Worm (Caenorhabditis elegans) whole organism, L3 larva: ENCODE measurements around the gene F22F4.9.

Source experiments
- R02D3.7 ChIP-seq: fragments of 150-350 bp; optimal IDR thresholded peaks from 2 replicates; lab custom pipeline; 2014; ENCODE audit warnings: missing biosample characterization, missing genetic modification characterization
- ZK546.5 ChIP-seq: sonication (generic microtip); optimal IDR thresholded peaks from 2 replicates; lab custom pipeline; 2017; ENCODE audit warnings: missing biosample characterization, missing genetic modification characterization
- aly-2 ChIP-seq: fragments of 150-350 bp; optimal IDR thresholded peaks from 2 replicates; lab custom pipeline; 2014; ENCODE audit warnings: missing biosample characterization, missing genetic modification characterization
- ama-1 ChIP-seq: fragments of 150-350 bp; optimal IDR thresholded peaks from 2 replicates; lab custom pipeline; 2018
- ceh-16 ChIP-seq: sonication (generic microtip); optimal IDR thresholded peaks from 2 replicates; lab custom pipeline; 2017; ENCODE audit warnings: missing biosample characterization, missing genetic modification characterization
- ceh-28 ChIP-seq: fragments of 150-350 bp; optimal IDR thresholded peaks from 2 replicates; lab custom pipeline; 2014; ENCODE audit warnings: missing biosample characterization, missing genetic modification reagents, missing genetic modification characterization
- ceh-82 ChIP-seq: fragments of 150-350 bp; optimal IDR thresholded peaks from 2 replicates; lab custom pipeline; 2014; ENCODE audit warnings: missing biosample characterization, missing genetic modification characterization
- ceh-9 ChIP-seq: sonication (generic microtip); optimal IDR thresholded peaks from 2 replicates; lab custom pipeline; 2018; ENCODE audit warnings: missing biosample characterization, missing genetic modification characterization
- egl-27 ChIP-seq: sonication (generic microtip); optimal IDR thresholded peaks from 4 replicates; lab custom pipeline; 2017; ENCODE audit warnings: missing biosample characterization, missing genetic modification reagents, missing genetic modification characterization
- egl-5 ChIP-seq: fragments of 150-350 bp; optimal IDR thresholded peaks from 2 replicates; lab custom pipeline; 2017; ENCODE audit warnings: missing biosample characterization, missing genetic modification reagents, missing genetic modification characterization, inconsistent platforms
- elt-1 ChIP-seq: fragments of 150-350 bp; optimal IDR thresholded peaks from 2 replicates; lab custom pipeline; 2014; ENCODE audit warnings: missing biosample characterization, missing genetic modification characterization
- elt-2 ChIP-seq: sonication (generic microtip); optimal IDR thresholded peaks from 2 replicates; lab custom pipeline; 2016; ENCODE audit warnings: missing genetic modification reagents, mild to moderate bottlenecking, missing genetic modification characterization, missing compliant biosample characterization
- elt-3 ChIP-seq, 3 experiments: fragments of 150-350 bp in 1 of 3; sonication (generic microtip) in 2 of 3; optimal IDR thresholded peaks; 2 replicates in 2 of 3; 4 replicates in 1 of 3; lab custom pipeline; 2014 to 2017; ENCODE audit warnings: missing biosample characterization in 3 of 3, missing genetic modification characterization in 3 of 3
- eor-1 ChIP-seq, 2 experiments: fragments of 150-350 bp; optimal IDR thresholded peaks; 2 replicates each; lab custom pipeline; 2014 to 2018; ENCODE audit warnings: missing biosample characterization in 2 of 2, missing genetic modification characterization in 2 of 2
- fkh-10 ChIP-seq: sonication (generic microtip); optimal IDR thresholded peaks from 2 replicates; lab custom pipeline; 2017; ENCODE audit warnings: missing biosample characterization, missing genetic modification reagents, missing genetic modification characterization
- fkh-2 ChIP-seq: fragments of 150-350 bp; optimal IDR thresholded peaks from 2 replicates; lab custom pipeline; 2014; ENCODE audit warnings: missing biosample characterization, missing genetic modification reagents, missing genetic modification characterization
- fos-1 ChIP-seq: fragments of 150-350 bp; optimal IDR thresholded peaks from 2 replicates; lab custom pipeline; 2014; ENCODE audit warnings: missing biosample characterization, missing genetic modification characterization
- hmg-11 ChIP-seq: sonication (generic microtip); optimal IDR thresholded peaks from 2 replicates; lab custom pipeline; 2016; ENCODE audit warnings: missing genetic modification characterization, missing compliant biosample characterization
- lin-15B ChIP-seq: fragments of 150-350 bp; optimal IDR thresholded peaks from 2 replicates; lab custom pipeline; 2014; ENCODE audit warnings: missing biosample characterization, missing genetic modification characterization
- lin-39 ChIP-seq: fragments of 150-350 bp; optimal IDR thresholded peaks from 2 replicates; lab custom pipeline; 2018; ENCODE audit warnings: missing biosample characterization, missing genetic modification reagents, missing genetic modification characterization
- lsy-12 ChIP-seq: sonication (generic microtip); optimal IDR thresholded peaks from 2 replicates; lab custom pipeline; 2016; ENCODE audit warnings: mild to moderate bottlenecking, missing genetic modification characterization, missing compliant biosample characterization
- mdl-1 ChIP-seq: fragments of 150-350 bp; optimal IDR thresholded peaks from 2 replicates; lab custom pipeline; 2014; ENCODE audit warnings: missing biosample characterization, missing genetic modification characterization
- mml-1 ChIP-seq: fragments of 150-350 bp; sonication (generic microtip); optimal IDR thresholded peaks from 3 replicates; lab custom pipeline; 2014; ENCODE audit warnings: missing biosample characterization, missing genetic modification characterization
- nfya-1 ChIP-seq: sonication (generic microtip); optimal IDR thresholded peaks from 2 replicates; lab custom pipeline; 2017; ENCODE audit warnings: missing genetic modification characterization, mild to moderate bottlenecking, missing compliant biosample characterization, antibody characterized with exemption, moderate library complexity; ENCODE audit not compliant: insufficient read depth
- nhr-11 ChIP-seq: fragments of 150-350 bp; optimal IDR thresholded peaks from 2 replicates; lab custom pipeline; 2014; ENCODE audit warnings: missing biosample characterization, missing genetic modification characterization
- nhr-12 ChIP-seq: fragments of 150-350 bp; optimal IDR thresholded peaks from 2 replicates; lab custom pipeline; 2014; ENCODE audit warnings: missing biosample characterization, missing genetic modification characterization
- nhr-23 ChIP-seq: fragments of 150-350 bp; optimal IDR thresholded peaks from 2 replicates; lab custom pipeline; 2014; ENCODE audit warnings: missing biosample characterization, missing genetic modification reagents, missing genetic modification characterization
- nhr-237 ChIP-seq: fragments of 150-350 bp; optimal IDR thresholded peaks from 2 replicates; lab custom pipeline; 2014; ENCODE audit warnings: missing biosample characterization, missing genetic modification characterization
- nhr-25 ChIP-seq: sonication (generic microtip); optimal IDR thresholded peaks from 2 replicates; lab custom pipeline; 2017; ENCODE audit warnings: missing biosample characterization, missing genetic modification characterization
- nhr-28 ChIP-seq: fragments of 150-350 bp; optimal IDR thresholded peaks from 2 replicates; lab custom pipeline; 2014; ENCODE audit warnings: missing biosample characterization, missing genetic modification characterization
- nhr-76 ChIP-seq: fragments of 150-350 bp; sonication (generic microtip); optimal IDR thresholded peaks from 5 replicates; lab custom pipeline; 2014; ENCODE audit warnings: missing biosample characterization, missing genetic modification characterization
- nhr-77 ChIP-seq: fragments of 150-350 bp; optimal IDR thresholded peaks from 2 replicates; lab custom pipeline; 2014; ENCODE audit warnings: missing biosample characterization, missing genetic modification characterization
- pha-4 ChIP-seq: fragments of 150-350 bp; optimal IDR thresholded peaks from 2 replicates; lab custom pipeline; 2014; ENCODE audit warnings: missing biosample characterization, missing genetic modification reagents, missing genetic modification characterization
- pqm-1 ChIP-seq: fragments of 150-350 bp; optimal IDR thresholded peaks from 2 replicates; lab custom pipeline; 2017; ENCODE audit warnings: missing biosample characterization, missing genetic modification characterization, inconsistent platforms
- sea-2 ChIP-seq: fragments of 150-350 bp; sonication (generic microtip); optimal IDR thresholded peaks from 4 replicates; lab custom pipeline; 2014; ENCODE audit warnings: missing biosample characterization, missing genetic modification reagents, missing genetic modification characterization
- skn-1 ChIP-seq: fragments of 150-350 bp; optimal IDR thresholded peaks from 2 replicates; lab custom pipeline; 2014; ENCODE audit warnings: missing biosample characterization, missing genetic modification characterization
- snpc-4 ChIP-seq: fragments of 150-350 bp; optimal IDR thresholded peaks from 2 replicates; lab custom pipeline; 2014; ENCODE audit warnings: missing biosample characterization, missing genetic modification characterization
- tbx-2 ChIP-seq: sonication (generic microtip); optimal IDR thresholded peaks from 2 replicates; lab custom pipeline; 2016; ENCODE audit warnings: mild to moderate bottlenecking, missing genetic modification characterization, missing compliant biosample characterization
- unc-39 ChIP-seq: sonication (generic microtip); optimal IDR thresholded peaks from 4 replicates; lab custom pipeline; 2017; ENCODE audit warnings: missing biosample characterization, missing genetic modification characterization
- zag-1 ChIP-seq: fragments of 150-350 bp; optimal IDR thresholded peaks from 2 replicates; lab custom pipeline; 2014; ENCODE audit warnings: missing biosample characterization, missing genetic modification characterization
- ztf-11 ChIP-seq: fragments of 150-350 bp; optimal IDR thresholded peaks from 2 replicates; lab custom pipeline; 2014; ENCODE audit warnings: missing biosample characterization, missing genetic modification characterization
- ztf-4 ChIP-seq: fragments of 150-350 bp; optimal IDR thresholded peaks from 2 replicates; lab custom pipeline; 2014; ENCODE audit warnings: missing biosample characterization, missing genetic modification characterization

Gene F22F4.9

ce11 chrX:5994004-5994403, 5.3 kb downstream of the F22F4.9 start:
- TF ChIP-seq elt-2 (tag; lab: Kevin White, UChicago) = no peak
- no peak for TF ChIP-seq mml-1 (tag; lab: Kevin White, UChicago)
- TF ChIP-seq nhr-76 = no peak
- no peak for TF ChIP-seq nhr-25 (tag; lab: Kevin White, UChicago)
- TF ChIP-seq lsy-12 = no peak
- TF ChIP-seq mdl-1 (tag; lab: Kevin White, UChicago) = no peak
- no peak for TF ChIP-seq fos-1
- no peak for TF ChIP-seq nhr-77 (tag; lab: Kevin White, UChicago)
- TF ChIP-seq skn-1 (tag; lab: Kevin White, UChicago) = no peak
- no peak for TF ChIP-seq egl-27 (tag; lab: Kevin White, UChicago)
- no peak for TF ChIP-seq fkh-10
- TF ChIP-seq lin-15B (tag; lab: Kevin White, UChicago) = no peak
- no peak for TF ChIP-seq zag-1 (tag; lab: Kevin White, UChicago)
- TF ChIP-seq elt-3 (tag; optimal IDR thresholded peaks at IDR 0.05; lab: Kevin White, UChicago) = no peak

DNA sequence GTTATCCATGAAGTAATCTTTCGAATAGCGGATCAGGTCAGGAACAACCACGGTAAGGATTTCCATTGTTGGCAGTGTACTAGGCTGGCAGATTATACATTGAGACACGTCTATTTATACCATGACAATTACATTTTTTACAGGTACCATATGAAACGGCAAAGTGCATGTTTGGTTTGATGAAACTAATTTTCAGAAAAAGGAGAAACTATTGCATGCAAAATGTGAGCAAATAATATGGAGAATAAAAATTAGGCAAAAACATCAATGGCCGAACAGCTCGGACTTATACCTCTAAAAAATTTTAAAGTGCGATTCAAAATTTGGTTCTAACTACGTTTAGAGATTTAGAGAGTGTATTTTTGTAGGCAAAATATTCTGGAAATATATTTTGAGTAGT, 6.5 kb downstream of the F22F4.9 start, which contains the start of gene F22F4.5:
Gene F22F4.5 (minus strand): TSS at position 101 of the 400 bp plus-strand sequence.
- no peak for TF ChIP-seq lin-15B (tag; lab: Kevin White, UChicago)

DNA sequence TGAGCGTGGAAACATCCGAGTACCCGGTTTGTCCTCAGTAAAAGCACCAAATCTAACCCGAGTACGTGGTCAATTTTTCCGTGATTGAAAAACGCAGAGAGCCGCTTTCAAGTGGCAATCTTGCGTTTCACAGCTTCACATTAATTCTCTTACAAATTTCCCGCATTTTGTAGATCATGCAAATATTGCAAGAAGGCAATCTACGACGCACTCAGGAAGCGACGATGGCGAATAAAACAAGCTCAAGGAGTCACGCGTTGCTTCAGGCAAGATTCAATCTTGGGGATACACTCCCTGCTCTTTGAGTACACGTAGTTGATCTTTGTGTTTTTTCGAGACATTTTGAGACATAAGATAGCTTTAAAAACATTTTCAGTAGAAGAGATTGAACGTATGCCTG, 11.4 kb downstream of the F22F4.9 start:
- no peak for TF ChIP-seq elt-3 (tag; optimal IDR thresholded peaks at IDR 0.05; lab: Kevin White, UChicago)
- no peak for TF ChIP-seq ama-1 (lab: Kevin White, UChicago)
- TF ChIP-seq ceh-16 (tag; lab: Kevin White, UChicago) = no peak
- no peak for TF ChIP-seq hmg-11 (tag; lab: Kevin White, UChicago)
- no peak for TF ChIP-seq nhr-76
- TF ChIP-seq nfya-1 = no peak
- no peak for TF ChIP-seq ceh-28 (tag; lab: Kevin White, UChicago)
- TF ChIP-seq nhr-28 (tag; lab: Kevin White, UChicago) = no peak
- no peak for TF ChIP-seq ztf-11 (tag; lab: Kevin White, UChicago)
- no peak for TF ChIP-seq nhr-237
- no peak for TF ChIP-seq elt-1 (tag; lab: Kevin White, UChicago)
- TF ChIP-seq fkh-10 = no peak
- TF ChIP-seq ceh-9 (tag; lab: Kevin White, UChicago) = no peak
- TF ChIP-seq skn-1 (tag; lab: Kevin White, UChicago) = no peak
- no peak for TF ChIP-seq nhr-23 (tag; lab: Kevin White, UChicago)
- TF ChIP-seq unc-39 (tag; lab: Kevin White, UChicago) = no peak
- no peak for TF ChIP-seq zag-1 (tag; lab: Kevin White, UChicago)
- TF ChIP-seq aly-2 (tag; lab: Kevin White, UChicago) = no peak

DNA sequence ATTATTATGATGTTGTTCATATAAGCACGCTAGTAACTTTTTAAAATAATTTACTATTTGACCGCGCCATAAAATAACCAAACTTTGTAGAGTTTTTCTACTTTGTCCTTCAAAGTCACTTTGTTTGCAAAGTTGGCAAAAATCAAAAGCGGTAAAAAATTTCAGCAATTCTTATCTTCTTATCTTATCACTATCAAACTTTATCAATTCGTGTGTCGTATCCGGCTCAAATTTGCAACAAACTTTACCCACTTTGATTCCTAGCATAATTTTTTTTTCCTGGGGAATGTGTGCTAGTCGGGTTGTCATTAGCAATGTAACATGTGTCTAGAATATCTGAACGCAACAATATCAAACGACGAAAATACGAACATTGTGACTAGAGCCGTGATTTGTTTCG, 13.6 kb downstream of the F22F4.9 start:
- TF ChIP-seq tbx-2 (tag; lab: Kevin White, UChicago) (no peak), elt-2 (tag; lab: Kevin White, UChicago) (peak; percentile 69), pqm-1 (peak; percentile 3)

- TF ChIP-seq nhr-11 (tag; lab: Kevin White, UChicago) = no peak
- peak; percentile 98 for TF ChIP-seq lin-39 (tag; lab: Kevin White, UChicago)
- TF ChIP-seq unc-39 (tag; lab: Kevin White, UChicago) = no peak
- no peak for TF ChIP-seq nhr-28 (tag; lab: Kevin White, UChicago)
- peak; percentile 70 for TF ChIP-seq R02D3.7
- TF ChIP-seq sea-2 (GFP tag; lab: Kevin White, UChicago) = no peak
- TF ChIP-seq nhr-237 = no peak
- TF ChIP-seq egl-5 = peak; percentile 79
- no peak for TF ChIP-seq ztf-11 (tag; lab: Kevin White, UChicago)
- TF ChIP-seq snpc-4 (tag; lab: Kevin White, UChicago) = peak; percentile 61
- peak; percentile 18 for TF ChIP-seq egl-27 (tag; lab: Kevin White, UChicago)
- peak; percentile 56 for TF ChIP-seq fkh-10
- TF ChIP-seq nhr-77 (tag; lab: Kevin White, UChicago) = no peak
- peak; percentile 88 for TF ChIP-seq skn-1 (tag; lab: Kevin White, UChicago)
- TF ChIP-seq nfya-1 = peak; percentile 95
- TF ChIP-seq ceh-9 (tag; lab: Kevin White, UChicago) = no peak
- TF ChIP-seq ceh-28 (tag; lab: Kevin White, UChicago) = peak; percentile 60
- TF ChIP-seq nhr-12 (tag; lab: Kevin White, UChicago) = no peak
- no peak for TF ChIP-seq elt-3 (tag; optimal IDR thresholded peaks at IDR 0.05; lab: Kevin White, UChicago)
- TF ChIP-seq nhr-23 (tag; lab: Kevin White, UChicago) = peak; percentile 74
- peak; percentile 93 for TF ChIP-seq pha-4 (tag; lab: Kevin White, UChicago)
- no peak for TF ChIP-seq ama-1 (lab: Kevin White, UChicago)
- TF ChIP-seq fos-1 = no peak
- no peak for TF ChIP-seq fkh-2 (tag; lab: Kevin White, UChicago)
- peak; percentile 97 for TF ChIP-seq hmg-11 (tag; lab: Kevin White, UChicago)
- no peak for TF ChIP-seq eor-1 (tag; optimal IDR thresholded peaks at IDR 0.05; lab: Kevin White, UChicago)
- peak; percentile 91 for TF ChIP-seq lin-15B (tag; lab: Kevin White, UChicago)
- peak; percentile 63 for TF ChIP-seq tbx-2 (tag; lab: Kevin White, UChicago)
- peak; percentile 60 for TF ChIP-seq ZK546.5 (tag; lab: Kevin White, UChicago)
- peak; percentile 42 for TF ChIP-seq mdl-1 (tag; lab: Kevin White, UChicago)
- TF ChIP-seq pqm-1 = peak; percentile 11
- TF ChIP-seq ceh-82 (tag; lab: Kevin White, UChicago) = peak; percentile 76
- peak; percentile 75 for TF ChIP-seq elt-2 (tag; lab: Kevin White, UChicago)
- TF ChIP-seq ztf-4 (tag; lab: Kevin White, UChicago) = no peak
- peak; percentile 49 for TF ChIP-seq zag-1 (tag; lab: Kevin White, UChicago)
These were observed 14.7 kb downstream of the F22F4.9 start, which contains the start of gene klp-13 for ce11 chrX:5984581-5985039. klp-13 (plus strand) TSS chrX:5984989.
